Comparison of ENCODE assay signal across 5 worm cellular contexts in genomic region chrX:2697645-2698044, ce11.
TF ChIP-seq lines count a peak whose summit lies in the region.

No protein-coding gene starts in this region.

TF ChIP-seq in whole organism, L4 larva, 104 proteins besides CTCF, POLR2A, EP300 and RAD21:
- TF ChIP-seq mes-2 (tag; optimal IDR thresholded peaks at IDR 0.05; lab: Kevin White, UChicago; ENCODE audit: poor library complexity, severe bottlenecking) (no peak), aha-1 (tag; lab: Kevin White, UChicago) (peak; percentile 38)
TF ChIP-seq in whole organism, L4 larva: peak in this region for 1.

TF ChIP-seq in whole organism, early embryonic, 17 proteins besides CTCF, POLR2A, EP300 and RAD21:
- TF ChIP-seq flt-1 (GFP tag; IDR thresholded peaks at IDR 0.05; lab: Robert Waterston, UW) (no peak), B0310.2 (tag; optimal IDR thresholded peaks at IDR 0.05; lab: Kevin White, UChicago) (peak; percentile 13), ama-1 (optimal IDR thresholded peaks at IDR 0.05; lab: Kevin White, UChicago) (peak; percentile 77), ceh-13 (GFP tag; optimal IDR thresholded peaks at IDR 0.05; lab: Kevin White, UChicago) (no peak), sea-1 (GFP tag; conservative IDR thresholded peaks at IDR 0.05; lab: Robert Waterston, UW) (no peak), hmg-4 (GFP tag; optimal IDR thresholded peaks at IDR 0.05; lab: Kevin White, UChicago) (no peak), F13C5.2 (tag; optimal IDR thresholded peaks at IDR 0.05; lab: Kevin White, UChicago) (no peak), ets-7 (tag; optimal IDR thresholded peaks at IDR 0.05; lab: Kevin White, UChicago) (no peak), scrt-1 (GFP tag; IDR thresholded peaks at IDR 0.05; lab: Robert Waterston, UW) (0 out of 2 replicates have a peak, but pooled peaks have one; percentile 5), aly-1 (tag; optimal IDR thresholded peaks at IDR 0.05; lab: Kevin White, UChicago) (no peak), hmbx-1 (tag; optimal IDR thresholded peaks at IDR 0.05; lab: Kevin White, UChicago) (no peak), ceh-36 (tag; optimal IDR thresholded peaks at IDR 0.05; lab: Kevin White, UChicago) (no peak), pes-1 (GFP tag; IDR thresholded peaks at IDR 0.05; lab: Robert Waterston, UW) (no peak), tbx-37 (GFP tag; conservative IDR thresholded peaks at IDR 0.05; lab: Robert Waterston, UW) (no peak)
TF ChIP-seq in whole organism, early embryonic: peak in this region for 3.

TF ChIP-seq in whole organism, late embryonic, 69 proteins besides CTCF, POLR2A, EP300 and RAD21:
- TF ChIP-seq pat-9 (tag; optimal IDR thresholded peaks at IDR 0.05; lab: Kevin White, UChicago), result no peak
- peak; percentile 8 for TF ChIP-seq hlh-30 (tag; optimal IDR thresholded peaks at IDR 0.05; lab: Kevin White, UChicago; ENCODE audit: insufficient read depth)

TF ChIP-seq in whole organism, midembryonic, 9 proteins besides CTCF, POLR2A, EP300 and RAD21:
- TF ChIP-seq med-1 (GFP tag; optimal IDR thresholded peaks at IDR 0.05; lab: Kevin White, UChicago; ENCODE audit: insufficient read depth) (no peak), flt-1 (GFP tag; IDR thresholded peaks at IDR 0.05; lab: Robert Waterston, UW) (peak; percentile 53; the same call in 1 of the 2 replicates)
TF ChIP-seq in whole organism, midembryonic: peak in this region for 1.

TF ChIP-seq in whole organism, mixed stage, embryonic, 35 proteins besides CTCF, POLR2A, EP300 and RAD21:
- TF ChIP-seq sptf-1 (tag; optimal IDR thresholded peaks at IDR 0.05; lab: Kevin White, UChicago) (no peak), ceh-83 (GFP tag; optimal IDR thresholded peaks at IDR 0.05; lab: Kevin White, UChicago) (peak; percentile 16)

Comparison
In these comparisons a context has a peak if more than half of its experiments do, and no peak if none do; other contexts are left out.
1. Of the 7 proteins assayed by ChIP-seq in both whole organism, L4 larva and whole organism, late embryonic: peak only in whole organism, L4 larva: none; only in whole organism, late embryonic: hlh-30; in both: none; in neither: 6.